Worm (Caenorhabditis elegans) whole organism, midembryonic: ENCODE data around the gene mgrn-1.

Source experiments
- cog-1 ChIP-seq: sonication (generic microtip); optimal IDR thresholded peaks from 2 replicates; lab custom pipeline; 2016; ENCODE audit warnings: missing genetic modification characterization, missing compliant biosample characterization
- flt-1 ChIP-seq: fragments of 200-800 bp; sonication (Bioruptor generic); IDR thresholded peaks from 2 replicates; pipeline ENCODE4 v1.3.6; 2022; ENCODE audit warnings: missing genetic modification characterization, missing compliant biosample characterization
- klf-2 ChIP-seq: fragments of 200-800 bp; sonication (Bioruptor generic); conservative IDR thresholded peaks from 2 replicates; pipeline ENCODE4 v1.3.6; 2022; ENCODE audit warnings: missing genetic modification reagents, missing genetic modification characterization, missing compliant biosample characterization
- med-1 ChIP-seq: sonication (generic microtip); optimal IDR thresholded peaks from 2 replicates; lab custom pipeline; 2017; ENCODE audit warnings: missing genetic modification characterization, mild to moderate bottlenecking, missing compliant biosample characterization, antibody characterized with exemption, missing genetic modification reagents; ENCODE audit not compliant: insufficient read depth
- ref-1 ChIP-seq: fragments of 200-800 bp; sonication (Bioruptor generic); conservative IDR thresholded peaks from 2 replicates; pipeline ENCODE4 v1.3.6; 2022; ENCODE audit warnings: missing genetic modification reagents, missing genetic modification characterization, missing compliant biosample characterization
- tab-1 ChIP-seq: fragments of 200-800 bp; sonication (Bioruptor generic); IDR thresholded peaks from 2 replicates; pipeline ENCODE4 v1.3.6; 2022; ENCODE audit warnings: missing genetic modification characterization, missing compliant biosample characterization
- ztf-23 ChIP-seq: fragments of 200-800 bp; sonication (Bioruptor generic); IDR thresholded peaks from 2 replicates; pipeline ENCODE4 v1.3.6; 2022; ENCODE audit warnings: missing genetic modification reagents, missing genetic modification characterization, missing compliant biosample characterization
- ztf-29 ChIP-seq: fragments of 200-800 bp; sonication (Bioruptor generic); IDR thresholded peaks from 2 replicates; pipeline ENCODE4 v1.3.6; 2022; ENCODE audit warnings: missing genetic modification reagents, missing genetic modification characterization, missing compliant biosample characterization

- TF ChIP-seq flt-1 = no peak
- no peak for TF ChIP-seq med-1 (GFP tag; lab: Kevin White, UChicago)
- no peak for TF ChIP-seq cog-1 (tag; lab: Kevin White, UChicago)
- TF ChIP-seq ref-1 = no peak
- TF ChIP-seq ztf-29 (GFP tag; lab: Robert Waterston, UW) = no peak
- no peak for TF ChIP-seq tab-1 (GFP tag; lab: Robert Waterston, UW)
- no peak for TF ChIP-seq ztf-23
- TF ChIP-seq klf-2 (GFP tag; lab: Robert Waterston, UW) = no peak
These were observed 15.9 kb upstream of the mgrn-1 start, which contains the start of gene C11H1.7 for ce11 chrX:14327398-14327797.
